Fruit fly (Drosophila melanogaster) whole organism, embryonic: ENCODE data around the gene CG14960.

ENCODE experiments used
- Ada2b ChIP-seq: fragments of 200-800 bp; sonication (Bioruptor generic); IDR thresholded peaks from 2 replicates; pipeline ENCODE4 v1.3.6; 2022; ENCODE audit warnings: missing biosample characterization, missing genetic modification characterization
- Atf6 ChIP-seq: fragments of 200-800 bp; sonication (Bioruptor generic); IDR thresholded peaks from 2 replicates; pipeline ENCODE4 v1.3.6; 2022; ENCODE audit warnings: missing biosample characterization, missing genetic modification characterization
- Awh ChIP-seq: fragments of 200-800 bp; sonication (Bioruptor generic); IDR thresholded peaks from 2 replicates; pipeline ENCODE4, ENCODE4 v1.3.6; 2022; ENCODE audit warnings: missing biosample characterization, missing genetic modification characterization
- BEAF-32 ChIP-seq: fragments of 200-800 bp; sonication (Bioruptor generic); optimal IDR thresholded peaks from 3 replicates; lab custom pipeline; 2017; ENCODE audit warnings: missing biosample characterization, missing genetic modification characterization, mild to moderate bottlenecking, moderate library complexity, missing genetic modification reagents
- Bteb2 ChIP-seq: fragments of 200-800 bp; sonication (Bioruptor generic); optimal IDR thresholded peaks from 2 replicates; lab custom pipeline; 2016; ENCODE audit warnings: missing biosample characterization, missing genetic modification characterization
- CG13894 ChIP-seq: fragments of 200-800 bp; sonication (Bioruptor generic); optimal IDR thresholded peaks from 3 replicates; lab custom pipeline; 2018; ENCODE audit warnings: missing biosample characterization, mild to moderate bottlenecking, missing genetic modification characterization, moderate library complexity
- CG14667 ChIP-seq: fragments of 200-800 bp; sonication (Bioruptor generic); IDR thresholded peaks from 2 replicates; pipeline ENCODE4 v1.3.6; 2022; ENCODE audit warnings: missing biosample characterization, missing genetic modification characterization
- CG16779 ChIP-seq: fragments of 200-800 bp; sonication (Bioruptor generic); IDR thresholded peaks from 2 replicates; pipeline ENCODE4 v1.3.6; 2022; ENCODE audit warnings: missing biosample characterization, missing genetic modification characterization
- CG2129 ChIP-seq: fragments of 200-800 bp; sonication (Bioruptor generic); IDR thresholded peaks from 2 replicates; pipeline ENCODE4 v1.3.6; 2022; ENCODE audit warnings: missing biosample characterization, missing genetic modification characterization; ENCODE audit not compliant: partially characterized antibody
- CG2199 ChIP-seq: fragments of 200-800 bp; sonication (Bioruptor generic); IDR thresholded peaks from 3 replicates; pipeline ENCODE4 v1.3.6; 2022; ENCODE audit warnings: missing biosample characterization, missing genetic modification characterization
- CG31441 ChIP-seq: fragments of 200-800 bp; sonication (Bioruptor generic); IDR thresholded peaks from 2 replicates; pipeline ENCODE4 v1.3.6; 2022; ENCODE audit warnings: missing biosample characterization, missing genetic modification characterization
- CG32767 ChIP-seq: fragments of 200-800 bp; sonication (Bioruptor generic); IDR thresholded peaks from 2 replicates; pipeline ENCODE4 v1.3.6; 2022; ENCODE audit warnings: missing biosample characterization, missing genetic modification characterization
- CG4617 ChIP-seq: fragments of 200-800 bp; sonication (Bioruptor generic); optimal IDR thresholded peaks from 3 replicates; lab custom pipeline; 2016; ENCODE audit warnings: missing biosample characterization, missing genetic modification characterization, borderline replicate concordance
- CG6854 ChIP-seq: fragments of 200-800 bp; sonication (Bioruptor generic); optimal IDR thresholded peaks from 3 replicates; lab custom pipeline; 2017; ENCODE audit warnings: missing biosample characterization, mild to moderate bottlenecking, missing genetic modification characterization
- CrebB ChIP-seq: fragments of 200-800 bp; sonication (Bioruptor generic); optimal IDR thresholded peaks from 3 replicates; lab custom pipeline; 2018; ENCODE audit warnings: missing biosample characterization, mild to moderate bottlenecking, missing genetic modification characterization
- MESR4 ChIP-seq: fragments of 200-800 bp; sonication (Bioruptor generic); optimal IDR thresholded peaks from 2 replicates; lab custom pipeline; 2018; ENCODE audit warnings: missing biosample characterization, mild to moderate bottlenecking, missing genetic modification characterization, moderate library complexity
- Nf-YA ChIP-seq: fragments of 200-800 bp; sonication (Bioruptor generic); IDR thresholded peaks from 2 replicates; pipeline ENCODE4 v1.3.6; 2022; ENCODE audit warnings: missing biosample characterization, missing genetic modification characterization
- Oli ChIP-seq: fragments of 200-800 bp; sonication (Bioruptor generic); optimal IDR thresholded peaks from 2 replicates; lab custom pipeline; 2018; ENCODE audit warnings: missing biosample characterization, mild to moderate bottlenecking, missing genetic modification characterization, moderate library complexity
- Rx ChIP-seq: fragments of 200-800 bp; sonication (Bioruptor generic); IDR thresholded peaks from 2 replicates; pipeline ENCODE4 v1.3.6; 2022; ENCODE audit warnings: missing biosample characterization, missing genetic modification characterization
- Sry-δ ChIP-seq: fragments of 200-800 bp; sonication (Bioruptor generic); optimal IDR thresholded peaks from 2 replicates; lab custom pipeline; 2016; ENCODE audit warnings: missing biosample characterization, missing genetic modification characterization
- Xbp1 ChIP-seq: fragments of 200-800 bp; sonication (Bioruptor generic); optimal IDR thresholded peaks from 3 replicates; lab custom pipeline; 2016; ENCODE audit warnings: missing biosample characterization, mild to moderate bottlenecking, missing genetic modification characterization
- YL-1 ChIP-seq: fragments of 200-800 bp; sonication (Bioruptor generic); optimal IDR thresholded peaks from 3 replicates; lab custom pipeline; 2017; ENCODE audit warnings: missing biosample characterization, mild to moderate bottlenecking, missing genetic modification characterization
- ato ChIP-seq: fragments of 200-800 bp; sonication (Bioruptor generic); IDR thresholded peaks from 2 replicates; pipeline ENCODE4 v1.3.6; 2022; ENCODE audit warnings: missing biosample characterization, missing genetic modification characterization; ENCODE audit not compliant: partially characterized antibody
- bowl ChIP-seq: fragments of 200-800 bp; sonication (Bioruptor generic); IDR thresholded peaks from 2 replicates; pipeline ENCODE4 v1.3.6; 2022; ENCODE audit warnings: missing biosample characterization, missing genetic modification characterization
- bsh ChIP-seq, 2 experiments: fragments of 200-800 bp; sonication (Bioruptor generic); optimal IDR thresholded peaks; 2 replicates each; lab custom pipeline; 2017 to 2018; ENCODE audit warnings: mild to moderate bottlenecking in 2 of 2, missing biosample characterization in 2 of 2, missing genetic modification characterization in 2 of 2, moderate library complexity in 1 of 2
- chm ChIP-seq: fragments of 200-800 bp; sonication (Bioruptor generic); IDR thresholded peaks from 2 replicates; pipeline ENCODE4 v1.3.6; 2022; ENCODE audit warnings: missing biosample characterization, missing genetic modification characterization
- corto ChIP-seq: fragments of 200-800 bp; sonication (Bioruptor generic); optimal IDR thresholded peaks from 2 replicates; lab custom pipeline; 2016; ENCODE audit warnings: missing biosample characterization, mild to moderate bottlenecking, missing genetic modification characterization, moderate library complexity
- croc ChIP-seq: fragments of 200-800 bp; sonication (Bioruptor generic); conservative IDR thresholded peaks from 3 replicates; pipeline ENCODE4 v1.3.6; 2022; ENCODE audit warnings: missing biosample characterization, missing genetic modification characterization
- danr ChIP-seq: fragments of 200-800 bp; sonication (Bioruptor generic); IDR thresholded peaks from 2 replicates; pipeline ENCODE4 v1.3.6; 2022; ENCODE audit warnings: missing biosample characterization, missing genetic modification characterization
- disco-r ChIP-seq: fragments of 200-800 bp; sonication (Bioruptor generic); optimal IDR thresholded peaks from 2 replicates; lab custom pipeline; 2016; ENCODE audit warnings: missing biosample characterization, missing genetic modification characterization
- en ChIP-seq: fragments of 200-800 bp; sonication (Bioruptor generic); optimal IDR thresholded peaks from 2 replicates; lab custom pipeline; 2016; ENCODE audit warnings: missing biosample characterization, missing genetic modification characterization
- eyg ChIP-seq: fragments of 200-800 bp; sonication (Bioruptor generic); optimal IDR thresholded peaks from 3 replicates; lab custom pipeline; 2016; ENCODE audit warnings: missing biosample characterization, missing genetic modification characterization
- fd3F ChIP-seq: fragments of 200-800 bp; sonication (Bioruptor generic); optimal IDR thresholded peaks from 2 replicates; lab custom pipeline; 2018; ENCODE audit warnings: missing biosample characterization, mild to moderate bottlenecking, missing genetic modification characterization, moderate library complexity
- fd96Cb ChIP-seq: fragments of 200-800 bp; sonication (Bioruptor generic); optimal IDR thresholded peaks from 2 replicates; lab custom pipeline; 2018; ENCODE audit warnings: missing biosample characterization, mild to moderate bottlenecking, missing genetic modification characterization, moderate library complexity
- jigr1 ChIP-seq: fragments of 200-800 bp; sonication (Bioruptor generic); IDR thresholded peaks from 3 replicates; pipeline ENCODE4 v1.3.6; 2022; ENCODE audit warnings: missing biosample characterization, missing genetic modification characterization
- knrl ChIP-seq: fragments of 200-800 bp; sonication (Bioruptor generic); IDR thresholded peaks from 3 replicates; pipeline ENCODE4 v1.3.6; 2022; ENCODE audit warnings: missing biosample characterization, missing genetic modification characterization; ENCODE audit not compliant: partially characterized antibody
- maf-S ChIP-seq: fragments of 200-800 bp; sonication (Bioruptor generic); optimal IDR thresholded peaks from 2 replicates; lab custom pipeline; 2016; ENCODE audit warnings: missing biosample characterization, missing genetic modification characterization
- mld ChIP-seq: fragments of 200-800 bp; sonication (Bioruptor generic); IDR thresholded peaks from 3 replicates; pipeline ENCODE4 v1.3.6; 2022; ENCODE audit warnings: missing biosample characterization, missing genetic modification characterization; ENCODE audit not compliant: partially characterized antibody
- otp ChIP-seq: fragments of 200-800 bp; sonication (Bioruptor generic); IDR thresholded peaks from 3 replicates; pipeline ENCODE4, ENCODE4 v1.3.6; 2022; ENCODE audit warnings: missing biosample characterization, missing genetic modification characterization
- pros ChIP-seq: fragments of 200-800 bp; sonication (Bioruptor generic); optimal IDR thresholded peaks from 3 replicates; lab custom pipeline; 2019; ENCODE audit warnings: missing biosample characterization, mild to moderate bottlenecking, missing genetic modification characterization, moderate library complexity
- rib ChIP-seq: fragments of 200-800 bp; sonication (Bioruptor generic); IDR thresholded peaks from 2 replicates; pipeline ENCODE4 v1.3.6; 2022; ENCODE audit warnings: missing biosample characterization, missing genetic modification characterization
- run ChIP-seq: fragments of 200-800 bp; sonication (Bioruptor generic); optimal IDR thresholded peaks from 3 replicates; lab custom pipeline; 2018; ENCODE audit warnings: missing biosample characterization, mild to moderate bottlenecking, missing genetic modification characterization
- scrt ChIP-seq: fragments of 200-800 bp; sonication (Bioruptor generic); optimal IDR thresholded peaks from 2 replicates; lab custom pipeline; 2018; ENCODE audit warnings: missing biosample characterization, mild to moderate bottlenecking, missing genetic modification characterization, moderate library complexity
- seq ChIP-seq: fragments of 200-800 bp; sonication (Bioruptor generic); IDR thresholded peaks from 2 replicates; pipeline ENCODE4 v1.3.6; 2022; ENCODE audit warnings: missing biosample characterization, missing genetic modification characterization
- sna ChIP-seq: fragments of 200-800 bp; sonication (Bioruptor generic); IDR thresholded peaks from 2 replicates; pipeline ENCODE4 v1.3.6; 2022; ENCODE audit warnings: missing biosample characterization, missing genetic modification characterization; ENCODE audit not compliant: partially characterized antibody
- so ChIP-seq: fragments of 200-800 bp; sonication (Bioruptor generic); IDR thresholded peaks from 3 replicates; pipeline ENCODE4 v1.3.6; 2022; ENCODE audit warnings: missing biosample characterization, missing genetic modification characterization
- vvl ChIP-seq: fragments of 200-800 bp; sonication (Bioruptor generic); IDR thresholded peaks from 2 replicates; pipeline ENCODE4 v1.3.6; 2022; ENCODE audit warnings: missing biosample characterization, missing genetic modification characterization
- zen2 ChIP-seq: fragments of 200-800 bp; sonication (Bioruptor generic); IDR thresholded peaks from 3 replicates; pipeline ENCODE4 v1.3.6; 2022; ENCODE audit warnings: missing biosample characterization, missing genetic modification characterization; ENCODE audit not compliant: partially characterized antibody

The CG14960 gene

DNA sequence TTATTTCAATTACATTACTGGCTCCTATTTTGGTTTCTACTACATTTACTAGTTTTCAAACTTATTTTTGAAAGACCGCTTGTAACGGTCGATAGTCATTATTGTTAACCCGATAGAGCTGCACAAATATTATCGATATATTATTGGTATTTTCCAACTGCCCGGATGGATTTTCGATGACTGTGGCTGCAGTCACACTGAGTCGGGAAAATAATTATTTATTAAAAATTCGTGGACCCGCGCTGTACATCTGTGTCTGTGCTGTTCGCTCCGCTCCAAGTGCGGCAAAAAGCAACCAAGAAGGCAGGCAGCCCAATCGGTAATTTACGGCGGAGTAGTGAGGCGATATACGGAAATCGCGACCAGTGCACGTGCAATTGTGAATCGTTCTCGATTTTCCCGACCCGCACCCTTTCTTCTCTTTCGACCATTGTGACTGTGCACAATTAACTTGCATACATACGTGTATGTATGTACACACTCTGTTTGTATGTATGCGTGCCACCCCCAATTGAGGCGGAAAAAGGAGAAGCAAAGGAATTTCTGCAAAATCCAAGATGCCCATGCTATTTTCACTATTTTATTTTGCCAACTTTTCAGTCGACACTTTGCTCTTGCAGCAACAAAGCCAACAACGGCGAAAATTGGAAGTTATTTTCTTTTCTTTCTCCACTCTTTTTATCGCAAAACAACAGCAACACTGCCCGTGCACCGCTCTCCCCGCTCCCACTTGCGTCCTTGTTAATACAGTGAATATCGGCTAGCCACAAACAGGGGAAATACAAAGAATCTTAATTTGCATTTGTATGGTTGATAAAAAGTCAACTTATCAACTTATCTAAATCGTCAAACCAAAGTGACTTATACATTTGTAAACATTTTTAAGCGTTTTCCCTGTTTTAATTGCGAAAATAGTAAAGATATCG is 33.0 kb downstream of the CG14960 start, which contains the start of gene ZnT63C (continued):
- no peak for TF ChIP-seq seq
- no peak for TF ChIP-seq CG13894 (tag; lab: Kevin White, UChicago)
- peak; percentile 57 for TF ChIP-seq vvl (GFP tag; lab: Robert Waterston, UW)
- TF ChIP-seq zen2 (GFP tag; lab: Robert Waterston, UW): peak; percentile 82
- TF ChIP-seq Ada2b (GFP tag; lab: Robert Waterston, UW): no peak
- TF ChIP-seq mld (GFP tag; lab: Robert Waterston, UW): peak; percentile 66
- no peak for TF ChIP-seq bsh (GFP tag; optimal IDR thresholded peaks at IDR 0.05; lab: Kevin White, UChicago)
- no peak for TF ChIP-seq CG31441 (GFP tag; lab: Robert Waterston, UW)
- TF ChIP-seq fd96Cb: no peak
- no peak for TF ChIP-seq jigr1 (GFP tag; lab: Robert Waterston, UW)
- peak; percentile 49; the same call in 1 of the 3 replicates for TF ChIP-seq CG2199 (GFP tag; lab: Robert Waterston, UW)
- no peak for TF ChIP-seq disco-r (GFP tag; lab: Kevin White, UChicago)
- TF ChIP-seq Awh (GFP tag; lab: Robert Waterston, UW): no peak
- no peak for TF ChIP-seq so (GFP tag; lab: Robert Waterston, UW)
- peak; percentile 72 for TF ChIP-seq YL-1
- no peak for TF ChIP-seq Oli
- TF ChIP-seq fd3F (GFP tag; lab: Kevin White, UChicago): no peak
- TF ChIP-seq run (tag; lab: Kevin White, UChicago): peak; percentile 1
- TF ChIP-seq Sry-δ (GFP tag; lab: Kevin White, UChicago): peak; percentile 52
- TF ChIP-seq Bteb2: no peak
- peak; percentile 11 for TF ChIP-seq CG6854 (GFP tag; lab: Kevin White, UChicago)
- no peak for TF ChIP-seq CG16779 (GFP tag; lab: Robert Waterston, UW)
- TF ChIP-seq pros (GFP tag; lab: Kevin White, UChicago): peak; percentile 1
- 0 out of 2 replicates have a peak, but pooled peaks have one; percentile 25 for TF ChIP-seq CG2129 (GFP tag; lab: Robert Waterston, UW)
- TF ChIP-seq danr (GFP tag; lab: Robert Waterston, UW): no peak
- no peak for TF ChIP-seq CG14667 (GFP tag; lab: Robert Waterston, UW)
- peak; percentile 20; the same call in 1 of the 2 replicates for TF ChIP-seq Nf-YA
- TF ChIP-seq corto (GFP tag; lab: Kevin White, UChicago): no peak
- peak; percentile 82 for TF ChIP-seq CG4617 (GFP tag; lab: Kevin White, UChicago)
- peak; percentile 6 for TF ChIP-seq CrebB (tag; lab: Kevin White, UChicago)
- no peak for TF ChIP-seq maf-S (GFP tag; lab: Kevin White, UChicago)
- peak; percentile 72 for TF ChIP-seq chm
- TF ChIP-seq knrl (GFP tag; lab: Robert Waterston, UW): peak; percentile 67
- TF ChIP-seq bowl (GFP tag; lab: Robert Waterston, UW): 0 out of 2 replicates have a peak, but pooled peaks have one; percentile 35
- peak; percentile 93 for TF ChIP-seq ato (GFP tag; lab: Robert Waterston, UW)
- no peak for TF ChIP-seq eyg (GFP tag; lab: Kevin White, UChicago)
- TF ChIP-seq BEAF-32 (GFP tag; lab: Kevin White, UChicago): peak; percentile 70
- TF ChIP-seq otp: peak; percentile 26; the same call in 1 of the 3 replicates
- TF ChIP-seq Rx: no peak
- TF ChIP-seq CG32767 (GFP tag; lab: Robert Waterston, UW): peak; percentile 40; the same call in 1 of the 2 replicates
- TF ChIP-seq scrt: no peak
- no peak for TF ChIP-seq Xbp1 (GFP tag; lab: Kevin White, UChicago)
- TF ChIP-seq Atf6: no peak
- TF ChIP-seq en (GFP tag; lab: Kevin White, UChicago): no peak
- TF ChIP-seq rib: 0 out of 2 replicates have a peak, but pooled peaks have one; percentile 16
- TF ChIP-seq MESR4: peak; percentile 92
- no peak for TF ChIP-seq croc
- peak; percentile 62 for TF ChIP-seq sna (GFP tag; lab: Robert Waterston, UW)
